Fruit fly (Drosophila melanogaster) ovary, adult (tissue): ENCODE data around the gene Tsp39D.

Experiments used
- CG17801 ChIP-seq: fragments of 200-800 bp; optimal IDR thresholded peaks from 2 replicates; lab custom pipeline; 2019; ENCODE audit warnings: missing biosample characterization, mild to moderate bottlenecking, missing genetic modification characterization, moderate library complexity; ENCODE audit not compliant: partially characterized antibody

Gene Tsp39D

dm6 chr2L:21329353-21329752, 15.1 kb upstream of the Tsp39D start:
- TF ChIP-seq CG17801 (GFP tag; lab: Kevin White, UChicago), result no peak

dm6 chr2L:21330823-21331222, 13.6 kb upstream of the Tsp39D start:
- TF ChIP-seq CG17801 (GFP tag; lab: Kevin White, UChicago), result no peak

DNA sequence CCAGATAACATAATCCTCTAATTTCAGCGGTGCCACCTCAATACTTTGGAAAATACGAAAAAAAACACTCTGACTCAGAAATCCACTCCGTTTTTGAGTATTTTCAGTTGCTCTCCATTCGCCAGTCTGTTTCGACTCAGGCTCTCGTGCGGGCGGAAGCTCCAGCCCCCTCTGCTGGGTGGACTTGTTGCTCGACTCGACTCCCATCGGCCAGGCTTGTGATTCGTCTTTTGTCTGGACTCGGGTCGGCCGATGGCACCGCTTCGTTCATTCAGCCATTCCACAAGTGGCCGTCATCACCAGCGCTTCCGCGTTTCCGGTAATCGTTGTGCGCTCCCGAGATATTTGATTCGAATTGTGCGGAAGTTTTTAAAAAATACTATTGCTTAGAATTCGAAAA, 12.9 kb upstream of the Tsp39D start, which contains the start of gene dimm:
dimm (plus strand) TSS at position 255 of the 400 bp plus-strand sequence.
- no peak for TF ChIP-seq CG17801 (GFP tag; lab: Kevin White, UChicago)

dm6 chr2L:21341706-21342105, 2.7 kb upstream of the Tsp39D start:
- TF ChIP-seq CG17801 (GFP tag; lab: Kevin White, UChicago), result no peak

DNA sequence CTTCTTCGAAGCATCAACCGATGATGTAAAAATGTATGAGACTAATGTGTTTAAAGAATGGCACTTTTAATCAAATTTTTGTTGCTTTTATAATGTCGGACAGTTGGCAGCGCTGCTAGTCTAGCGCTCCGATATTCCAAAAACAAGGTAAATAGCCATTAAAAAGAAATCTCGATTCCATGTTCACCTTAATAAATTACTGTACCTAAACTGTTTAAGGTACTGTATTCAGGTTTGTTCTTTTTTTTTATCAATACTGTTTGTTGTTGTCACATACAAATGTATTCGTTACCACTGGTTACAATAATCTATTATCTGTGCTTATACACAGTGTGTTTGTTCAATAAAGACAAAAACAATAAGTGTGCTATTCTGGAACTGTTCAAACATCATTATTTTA, 16.5 kb downstream of the Tsp39D start, which contains the start of gene dtr:
dtr (plus strand) TSS at position 301 of the 400 bp plus-strand sequence.
- no peak for TF ChIP-seq CG17801 (GFP tag; lab: Kevin White, UChicago)

DNA sequence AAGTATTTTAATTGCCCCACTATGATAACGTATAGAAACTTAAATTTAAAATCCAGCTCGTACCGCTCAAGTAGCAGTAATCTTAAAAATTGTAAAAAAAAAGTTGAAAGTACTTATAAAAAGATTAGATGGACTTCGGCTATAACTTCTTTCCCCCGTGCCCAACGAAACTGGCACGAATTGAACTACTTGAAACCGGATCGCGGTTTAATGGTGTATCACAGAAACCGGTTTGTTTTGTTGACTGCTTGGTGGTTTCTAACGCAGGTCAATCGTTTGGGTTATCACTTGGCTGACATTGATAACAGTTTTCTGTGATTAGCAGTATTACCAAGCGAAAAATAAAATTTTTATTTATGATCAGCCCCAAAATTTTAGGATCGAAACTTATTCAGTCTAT, 22.9 kb downstream of the Tsp39D start:
- no peak for TF ChIP-seq CG17801 (GFP tag; lab: Kevin White, UChicago)

- TF ChIP-seq CG17801 (GFP tag; lab: Kevin White, UChicago), result no peak
These were observed 25.2 kb downstream of the Tsp39D start, which contains the start of gene Gr39b for dm6 chr2L:21369606-21370005. TSS of gene Gr39b (minus strand) at chr2L:21369706.

dm6 chr2L:21370886-21371285, 26.5 kb downstream of the Tsp39D start, which contains the start of gene CG8665:
TSS of gene CG8665 (plus strand) at chr2L:21371227.
- no peak for TF ChIP-seq CG17801 (GFP tag; lab: Kevin White, UChicago)

dm6 chr2L:21377984-21378383, 33.6 kb downstream of the Tsp39D start:
- TF ChIP-seq CG17801 (GFP tag; lab: Kevin White, UChicago), result no peak

DNA sequence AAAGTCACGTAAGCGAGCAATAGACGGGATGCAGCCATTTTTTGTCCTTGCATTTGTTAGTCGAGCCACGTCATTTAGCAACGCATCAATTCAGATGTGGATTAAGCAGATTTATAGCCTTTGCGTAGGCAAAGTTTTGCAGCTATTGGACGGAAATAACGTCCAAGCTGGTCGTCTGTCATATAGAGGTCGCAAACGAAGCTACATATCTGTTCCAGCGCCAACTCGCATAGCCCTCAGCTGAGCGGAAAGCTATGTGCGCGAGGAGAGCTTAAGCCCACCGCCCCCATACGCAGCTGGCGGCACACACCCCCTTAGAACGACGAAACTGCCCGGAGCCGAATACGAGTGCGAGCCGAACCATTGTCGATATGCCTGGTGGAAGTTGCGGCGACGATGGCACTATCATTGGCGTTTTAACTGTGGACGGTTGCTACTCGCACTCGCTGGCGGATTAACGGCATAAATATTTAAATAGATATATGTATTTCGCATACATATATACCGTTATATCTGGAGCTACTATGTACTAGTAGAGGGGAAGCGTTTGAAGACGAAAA, 35.5 kb downstream of the Tsp39D start, which contains the start of gene nrv3:
nrv3 (plus strand) TSS at position 211 of the 560 bp plus-strand sequence.
- TF ChIP-seq CG17801 (GFP tag; lab: Kevin White, UChicago), result no peak

- no peak for TF ChIP-seq CG17801 (GFP tag; lab: Kevin White, UChicago)
These were observed 37.0 kb downstream of the Tsp39D start for dm6 chr2L:21381379-21381778.

DNA sequence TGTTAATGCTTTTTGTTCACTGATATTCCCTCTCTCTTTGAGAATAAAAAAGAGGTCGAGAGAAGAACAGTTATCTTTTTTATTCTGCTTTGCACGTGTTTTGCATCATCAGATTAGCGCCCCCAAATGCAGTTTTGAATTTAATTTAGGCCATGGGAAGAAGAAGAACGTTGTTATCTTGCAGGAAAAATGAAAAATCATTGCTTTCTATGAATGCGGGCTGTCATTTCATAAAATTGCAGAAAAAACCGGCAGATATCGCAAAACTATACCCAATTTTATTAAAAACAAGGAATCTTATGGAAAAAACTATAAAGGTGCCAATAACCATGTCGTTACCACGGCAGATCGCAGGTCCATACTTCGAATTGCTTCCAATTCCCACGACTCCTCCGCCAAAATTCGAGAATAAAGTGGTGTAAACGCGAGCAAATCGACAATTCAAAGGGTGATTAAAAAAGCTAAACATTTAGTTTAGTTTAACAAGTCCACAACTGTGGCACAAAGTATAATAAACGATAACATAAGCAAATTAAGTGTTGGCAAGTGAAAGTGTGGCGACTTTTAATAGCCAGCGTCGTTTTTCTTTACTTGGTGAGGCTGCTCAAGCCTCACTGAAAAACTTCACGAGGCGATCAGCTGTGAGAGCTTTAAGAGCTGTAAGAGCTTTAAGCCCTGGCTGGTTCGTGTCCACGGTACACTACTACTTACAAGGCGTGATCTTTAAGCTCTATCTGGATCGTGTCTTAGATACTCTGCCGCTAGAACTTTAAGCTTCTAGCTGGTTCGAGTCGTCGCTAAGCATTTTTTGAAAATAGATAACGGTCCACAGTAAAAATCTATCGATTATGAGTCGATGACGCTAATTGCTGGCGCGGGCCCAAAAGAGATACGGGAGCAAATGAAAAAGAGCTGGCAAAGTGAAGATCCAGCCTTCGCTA, 52.6 kb downstream of the Tsp39D start:
- no peak for TF ChIP-seq CG17801 (GFP tag; lab: Kevin White, UChicago)
